Worm (Caenorhabditis elegans) whole organism, L1 larva: ENCODE measurements around the gene nhr-118.

Experiments
- alr-1 ChIP-seq: fragments of 200-800 bp; sonication (Bioruptor generic); optimal IDR thresholded peaks from 2 replicates; lab custom pipeline; 2018; ENCODE audit warnings: borderline replicate concordance, mild to moderate bottlenecking, missing genetic modification characterization, missing compliant biosample characterization
- ceh-82 ChIP-seq, 3 experiments: fragments of 150-350 bp in 1 of 3; sonication (generic microtip) in 2 of 3; optimal IDR thresholded peaks; 2 replicates each; lab custom pipeline; 2014 to 2017; ENCODE audit warnings: missing biosample characterization in 3 of 3, missing genetic modification characterization in 3 of 3
- hlh-17 ChIP-seq: fragments of 200-800 bp; sonication (Bioruptor generic); optimal IDR thresholded peaks from 2 replicates; lab custom pipeline; 2018; ENCODE audit warnings: missing genetic modification characterization, mild to moderate bottlenecking, missing compliant biosample characterization, moderate library complexity, borderline replicate concordance
- mdl-1 ChIP-seq, 2 experiments: fragments of 150-350 bp; optimal IDR thresholded peaks; 2 replicates each; lab custom pipeline; 2014 to 2017; ENCODE audit warnings: missing biosample characterization in 2 of 2, missing genetic modification characterization in 2 of 2, inconsistent platforms in 1 of 2
- sox-4 ChIP-seq: sonication (generic microtip); optimal IDR thresholded peaks from 2 replicates; lab custom pipeline; 2016; ENCODE audit warnings: missing genetic modification characterization, missing compliant biosample characterization
- unc-62 ChIP-seq: fragments of 150-350 bp; optimal IDR thresholded peaks from 2 replicates; lab custom pipeline; 2014; ENCODE audit warnings: missing biosample characterization, missing genetic modification reagents, missing genetic modification characterization
- ztf-4 ChIP-seq: fragments of 150-350 bp; optimal IDR thresholded peaks from 2 replicates; lab custom pipeline; 2014; ENCODE audit warnings: missing biosample characterization, missing genetic modification characterization

DNA sequence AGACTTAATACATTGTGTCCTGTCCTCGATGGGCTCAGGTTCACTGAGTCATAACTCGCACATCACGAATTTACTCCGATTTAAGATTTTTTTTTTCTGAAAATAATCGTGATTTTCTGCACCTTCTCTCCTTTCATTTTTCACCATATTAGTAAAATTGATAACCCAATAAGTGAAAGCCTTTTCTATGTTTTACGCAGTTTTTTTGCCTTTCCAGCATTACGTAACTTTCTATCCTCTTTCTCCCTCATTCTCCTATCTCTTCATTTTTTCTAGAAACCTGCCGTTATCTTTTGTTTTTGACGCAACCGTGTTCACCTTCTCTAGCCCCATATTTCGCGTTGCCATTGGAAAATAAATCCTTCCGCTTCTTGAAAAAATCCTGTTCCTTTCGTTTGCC lies 29.6 kb downstream of the nhr-118 start:
- TF ChIP-seq hlh-17 (GFP tag; lab: Kevin White, UChicago) (no peak), ceh-82 (tag; optimal IDR thresholded peaks at IDR 0.05; lab: Kevin White, UChicago) (no peak), sox-4 (tag; lab: Kevin White, UChicago) (no peak), ztf-4 (tag; lab: Kevin White, UChicago) (no peak), unc-62 (GFP tag; lab: Kevin White, UChicago) (no peak), mdl-1 (tag; optimal IDR thresholded peaks at IDR 0.05; lab: Kevin White, UChicago) (no peak), alr-1 (tag; lab: Kevin White, UChicago) (no peak)
